Worm (Caenorhabditis elegans): ENCODE data around the gene Y34B4A.4.

Gene Y34B4A.4

ce11 chrX:5254894-5255293 is 9.2 kb upstream of the Y34B4A.4 start, which contains the start of gene nspg-13:
TSS of gene nspg-13 (plus strand) at chrX:5255194.
- TF ChIP-seq somi-1 (GFP tag; optimal IDR thresholded peaks at IDR 0.05) = no peak
- no peak for TF ChIP-seq ekl-4 (GFP tag; IDR thresholded peaks at IDR 0.05)

ce11 chrX:5255320-5255719 is 8.8 kb upstream of the Y34B4A.4 start:
- no peak for TF ChIP-seq atf-7 (tag; optimal IDR thresholded peaks at IDR 0.05)
- no peak for TF ChIP-seq K11D2.4 (GFP tag; IDR thresholded peaks at IDR 0.05)
- peak; percentile 41 for TF ChIP-seq nhr-80 (tag; optimal IDR thresholded peaks at IDR 0.05)
- no peak for TF ChIP-seq F37B4.10 (GFP tag; IDR thresholded peaks at IDR 0.05)
- no peak for TF ChIP-seq F52B5.7 (tag; optimal IDR thresholded peaks at IDR 0.05)

- no peak for TF ChIP-seq nhr-179 (tag; optimal IDR thresholded peaks at IDR 0.05)
- no peak for TF ChIP-seq pbrm-1 (GFP tag; IDR thresholded peaks at IDR 0.05)
- no peak for TF ChIP-seq akir-1 (GFP tag; optimal IDR thresholded peaks at IDR 0.05)
Measured at ce11 chrX:5256999-5257398, 7.1 kb upstream of the Y34B4A.4 start, which contains the start of gene nspg-12. TSS of gene nspg-12 (plus strand) at chrX:5257299.

- TF ChIP-seq unc-62 (GFP tag; optimal IDR thresholded peaks at IDR 0.05) = no peak
- no peak for TF ChIP-seq him-1 (tag; optimal IDR thresholded peaks at IDR 0.05)
- TF ChIP-seq athp-1 (tag; optimal IDR thresholded peaks at IDR 0.05) = no peak
- TF ChIP-seq ztf-6 (GFP tag; IDR thresholded peaks at IDR 0.05) = no peak
- TF ChIP-seq F37B4.10 (GFP tag; IDR thresholded peaks at IDR 0.05) = no peak
- no peak for TF ChIP-seq ztf-18 (tag; optimal IDR thresholded peaks at IDR 0.05)
- no peak for TF ChIP-seq egl-44 (GFP tag; IDR thresholded peaks at IDR 0.05)
- no peak for TF ChIP-seq madf-10 (tag; optimal IDR thresholded peaks at IDR 0.05)
- no peak for TF ChIP-seq ccch-3 (GFP tag; optimal IDR thresholded peaks at IDR 0.05)
- TF ChIP-seq somi-1 (GFP tag; optimal IDR thresholded peaks at IDR 0.05) = no peak
- TF ChIP-seq unc-130 (GFP tag; optimal IDR thresholded peaks at IDR 0.05) = no peak
- no peak for TF ChIP-seq dox-1 (GFP tag; IDR thresholded peaks at IDR 0.05)
- TF ChIP-seq madf-6 (GFP tag; IDR thresholded peaks at IDR 0.05) = no peak
- TF ChIP-seq bed-2 (GFP tag; IDR thresholded peaks at IDR 0.05) = no peak
- no peak for TF ChIP-seq hsf-1 (GFP tag; IDR thresholded peaks at IDR 0.05)
- TF ChIP-seq fkh-3 (tag; optimal IDR thresholded peaks at IDR 0.05) = no peak
Measured at ce11 chrX:5260389-5260788, 3.7 kb upstream of the Y34B4A.4 start.

- TF ChIP-seq nhr-80 (tag; optimal IDR thresholded peaks at IDR 0.05) (peak; percentile 47), sptf-2 (GFP tag; optimal IDR thresholded peaks at IDR 0.05) (no peak), let-607 (tag; optimal IDR thresholded peaks at IDR 0.05) (no peak)
Measured at ce11 chrX:5262033-5262432, 2.1 kb upstream of the Y34B4A.4 start.

- TF ChIP-seq madf-6 (GFP tag; IDR thresholded peaks at IDR 0.05) (no peak), dpff-1 (tag; optimal IDR thresholded peaks at IDR 0.05) (no peak), hmg-20 (GFP tag; IDR thresholded peaks at IDR 0.05) (no peak)
Measured at ce11 chrX:5263585-5263984, 541 bp upstream of the Y34B4A.4 start.

- TF ChIP-seq B0336.3 (GFP tag; IDR thresholded peaks at IDR 0.05) = no peak
- TF ChIP-seq lin-35 (GFP tag; optimal IDR thresholded peaks at IDR 0.05) = no peak
Measured at ce11 chrX:5265356-5265755, 1.2 kb downstream of the Y34B4A.4 start.
